Worm (Caenorhabditis elegans): ENCODE results near the gene gtf-2H1.

- no peak for TF ChIP-seq nhr-102 (tag; optimal IDR thresholded peaks at IDR 0.05)
- TF ChIP-seq daf-19 (GFP tag; conservative IDR thresholded peaks at IDR 0.05) = no peak
- no peak for TF ChIP-seq spr-3 (GFP tag; optimal IDR thresholded peaks at IDR 0.05)
- TF ChIP-seq nhr-11 (tag; optimal IDR thresholded peaks at IDR 0.05) = no peak
- no peak for TF ChIP-seq pqm-1 (tag; optimal IDR thresholded peaks at IDR 0.05)
- TF ChIP-seq saeg-2 (GFP tag; IDR thresholded peaks at IDR 0.05) = no peak
- no peak for TF ChIP-seq hlh-30 (tag; optimal IDR thresholded peaks at IDR 0.05; ENCODE audit: insufficient read depth)
- TF ChIP-seq mdl-1 (tag; optimal IDR thresholded peaks at IDR 0.05) = no peak
- no peak for TF ChIP-seq zfp-3 (GFP tag; conservative IDR thresholded peaks at IDR 0.05)
- TF ChIP-seq zfp-2 (tag; optimal IDR thresholded peaks at IDR 0.05) = no peak
- no peak for TF ChIP-seq jun-1 (tag; optimal IDR thresholded peaks at IDR 0.05)
- no peak for TF ChIP-seq ama-1 (optimal IDR thresholded peaks at IDR 0.05)
These were observed 26.6 kb downstream of the gtf-2H1 start, which contains the start of gene coa-1 for ce11 chrIV:204998-205397.

Measured in whole organism, L4 larva.